Fruit fly (Drosophila melanogaster) whole organism, embryonic: ENCODE results near the gene CG12362.

Experiments used
- CG1602 ChIP-seq: fragments of 200-800 bp; sonication (Bioruptor generic); optimal IDR thresholded peaks from 3 replicates; lab custom pipeline; 2016; ENCODE audit warnings: missing biosample characterization, missing genetic modification characterization
- HLH3B ChIP-seq: fragments of 200-800 bp; sonication (Bioruptor generic); IDR thresholded peaks from 2 replicates; pipeline ENCODE4 v1.3.6; 2022; ENCODE audit warnings: missing biosample characterization, missing genetic modification characterization
- slou ChIP-seq: fragments of 200-800 bp; sonication (Bioruptor generic); optimal IDR thresholded peaks from 3 replicates; lab custom pipeline; 2016; ENCODE audit warnings: missing biosample characterization, missing genetic modification characterization
- usp ChIP-seq: fragments of >200 bp; optimal IDR thresholded peaks from 2 replicates; lab custom pipeline; 2017; ENCODE audit warnings: missing biosample characterization, missing genetic modification characterization

DNA sequence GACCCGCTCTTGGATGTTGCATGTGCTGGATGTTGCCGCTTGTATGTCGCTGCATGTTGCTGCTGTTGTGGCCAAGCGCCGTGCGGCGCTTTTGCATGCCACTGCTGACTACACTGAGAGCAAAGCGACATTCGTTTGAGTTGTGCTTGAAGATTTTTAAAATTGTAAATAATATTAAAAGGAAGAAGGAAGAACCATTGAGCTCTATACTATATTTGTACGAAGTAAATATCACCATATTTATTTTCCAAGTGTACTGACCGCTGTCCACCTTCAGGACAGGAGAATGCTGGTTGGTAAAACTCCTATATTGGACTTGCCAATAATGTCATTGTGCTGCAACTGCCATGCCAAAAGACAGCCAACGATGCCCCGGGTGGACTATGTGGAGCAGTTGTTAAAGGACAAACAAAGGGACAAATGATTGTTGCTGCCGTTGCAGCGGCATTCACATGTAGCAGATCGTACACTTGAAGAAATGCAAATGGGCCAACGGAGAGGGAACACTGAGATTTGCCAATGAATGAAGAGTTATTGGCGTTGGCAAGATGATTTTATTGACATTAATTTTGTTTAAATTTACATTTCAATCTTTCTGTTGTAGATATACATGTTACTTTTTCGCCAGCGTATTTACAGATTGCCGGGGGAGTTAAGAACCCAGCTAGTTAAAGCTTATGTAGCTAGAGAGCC lies 25.2 kb upstream of the CG12362 start:
- TF ChIP-seq HLH3B (GFP tag; lab: Robert Waterston, UW): no peak
- no peak for TF ChIP-seq slou
- TF ChIP-seq CG1602 (GFP tag; lab: Kevin White, UChicago): no peak
- TF ChIP-seq usp: no peak
